Worm (Caenorhabditis elegans) whole organism, L4/young adult: ENCODE data around the gene F49F1.14.

Experiments used
- W03F9.2 ChIP-seq: fragments of 150-350 bp; optimal IDR thresholded peaks from 2 replicates; lab custom pipeline; 2014; ENCODE audit warnings: missing biosample characterization, missing genetic modification characterization
- dao-5 ChIP-seq: sonication (generic microtip); optimal IDR thresholded peaks from 2 replicates; lab custom pipeline; 2016; ENCODE audit warnings: missing genotype, missing genetic modification characterization, moderate library complexity, missing compliant biosample characterization
- him-1 ChIP-seq: sonication (generic microtip); optimal IDR thresholded peaks from 2 replicates; lab custom pipeline; 2016; ENCODE audit warnings: missing genotype, missing genetic modification reagents, missing genetic modification characterization, missing compliant biosample characterization

DNA sequence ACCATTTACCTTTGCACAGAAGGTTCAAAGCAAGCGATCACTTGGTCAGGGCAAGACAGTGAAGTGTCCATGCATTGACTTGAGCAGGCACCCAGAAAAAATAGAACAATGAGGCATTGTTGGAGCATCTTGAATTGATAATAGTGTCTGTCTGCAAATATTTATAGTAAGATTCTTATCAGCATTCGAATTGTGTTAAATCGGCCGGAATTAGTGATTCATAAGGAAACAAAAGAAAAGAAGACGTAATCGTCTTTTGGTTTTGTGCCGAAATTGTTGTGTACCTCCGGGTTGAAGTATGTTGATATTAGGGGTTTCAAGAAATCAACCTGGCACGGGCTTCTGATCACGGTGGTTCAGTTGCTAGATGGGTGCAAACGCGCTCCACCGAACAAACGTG is 8.0 kb upstream of the F49F1.14 start, which contains the start of gene F49F1.5:
- TF ChIP-seq dao-5 (tag; lab: Kevin White, UChicago) (no peak), him-1 (tag; lab: Kevin White, UChicago) (no peak), W03F9.2 (no peak)
